Worm (Caenorhabditis elegans): Measurements from ENCODE around the gene ile-2.

The ile-2 gene

ce11 chrX:789848-790247 is 21.5 kb downstream of the ile-2 start:
- TF ChIP-seq mdl-1 (tag; optimal IDR thresholded peaks at IDR 0.05) (no peak), unc-62 (GFP tag; optimal IDR thresholded peaks at IDR 0.05) (no peak), nhr-237 (tag; optimal IDR thresholded peaks at IDR 0.05) (no peak), unc-130 (tag; optimal IDR thresholded peaks at IDR 0.05) (no peak), elt-3 (tag; optimal IDR thresholded peaks at IDR 0.05) (no peak), pqm-1 (tag; optimal IDR thresholded peaks at IDR 0.05) (no peak), egl-13 (tag; optimal IDR thresholded peaks at IDR 0.05) (no peak), pag-3 (tag; optimal IDR thresholded peaks at IDR 0.05; ENCODE audit: borderline replicate concordance, insufficient read depth) (no peak), skn-1 (tag; optimal IDR thresholded peaks at IDR 0.05) (no peak), nhr-77 (tag; optimal IDR thresholded peaks at IDR 0.05) (no peak), dpl-1 (GFP tag; optimal IDR thresholded peaks at IDR 0.05) (no peak), ceh-63 (GFP tag; optimal IDR thresholded peaks at IDR 0.05) (no peak), irx-1 (tag; optimal IDR thresholded peaks at IDR 0.05) (no peak), grh-1 (GFP tag; IDR thresholded peaks at IDR 0.05) (no peak), aha-1 (tag; optimal IDR thresholded peaks at IDR 0.05) (no peak)

- TF ChIP-seq ces-1 (GFP tag; optimal IDR thresholded peaks at IDR 0.05) (no peak), mep-1 (tag; optimal IDR thresholded peaks at IDR 0.05) (no peak), lin-35 (GFP tag; optimal IDR thresholded peaks at IDR 0.05) (no peak), sptf-1 (tag; optimal IDR thresholded peaks at IDR 0.05) (no peak), vab-15 (tag; optimal IDR thresholded peaks at IDR 0.05) (no peak), rnt-1 (tag; optimal IDR thresholded peaks at IDR 0.05) (no peak), alr-1 (tag; optimal IDR thresholded peaks at IDR 0.05; ENCODE audit: borderline replicate concordance) (no peak), elt-2 (tag; optimal IDR thresholded peaks at IDR 0.05) (no peak), aha-1 (tag; optimal IDR thresholded peaks at IDR 0.05) (no peak)
Measured at ce11 chrX:790593-790992, 22.2 kb downstream of the ile-2 start.

DNA sequence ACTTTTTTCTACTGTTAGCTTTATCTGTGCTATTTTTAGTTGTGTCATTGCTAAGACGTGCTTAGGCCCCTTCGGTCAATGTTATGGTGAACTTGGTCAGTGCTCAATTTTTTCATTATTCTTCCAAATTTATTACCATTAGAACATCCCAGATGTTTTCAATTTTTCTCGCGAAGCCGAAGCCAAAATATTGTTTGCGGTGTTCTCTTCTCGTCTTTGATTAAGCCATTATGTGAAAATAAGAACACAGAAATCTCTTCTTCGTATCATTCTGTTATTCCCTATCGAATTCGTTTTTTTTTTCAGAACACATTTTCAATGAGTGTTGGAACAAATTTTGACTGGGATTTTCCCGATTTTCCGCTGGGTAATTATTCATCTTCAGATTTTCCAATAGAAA is 34.1 kb downstream of the ile-2 start, which contains the start of gene gtr-1:
TSS of gene gtr-1 (plus strand) at position 301 of the 400 bp plus-strand sequence.
- no peak for TF ChIP-seq Y116A8C.19 (tag; optimal IDR thresholded peaks at IDR 0.05; ENCODE audit: borderline replicate concordance)
- TF ChIP-seq ceh-82 (tag; optimal IDR thresholded peaks at IDR 0.05): no peak
- TF ChIP-seq nhr-85 (tag): peak; percentile 12

DNA sequence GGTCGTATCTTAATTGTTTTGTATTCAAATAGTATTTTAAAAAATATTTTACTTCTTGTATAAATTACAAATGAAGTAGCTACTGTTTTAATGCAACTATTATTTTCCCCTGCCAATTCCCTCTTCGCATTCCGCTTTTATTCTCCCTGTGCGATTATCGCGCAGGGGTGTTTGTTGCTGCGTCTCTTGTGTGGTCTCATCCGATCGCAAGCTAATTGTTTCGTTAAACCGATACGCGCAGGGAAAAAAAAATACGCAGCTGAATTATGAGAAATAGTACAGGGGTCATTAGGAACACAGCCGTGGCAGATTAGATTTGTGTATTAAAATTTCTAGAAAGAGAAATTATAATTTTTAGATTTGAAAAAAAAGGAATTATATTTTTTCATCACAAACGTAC is 38.1 kb downstream of the ile-2 start:
- TF ChIP-seq lin-15B (tag; optimal IDR thresholded peaks at IDR 0.05) (peak; percentile 56), snu-23 (GFP tag; optimal IDR thresholded peaks at IDR 0.05) (peak; percentile 100), vab-15 (tag; optimal IDR thresholded peaks at IDR 0.05) (peak; percentile 82), tlp-1 (tag; optimal IDR thresholded peaks at IDR 0.05) (no peak), pag-3 (tag; optimal IDR thresholded peaks at IDR 0.05; ENCODE audit: borderline replicate concordance, insufficient read depth) (peak; percentile 55), unc-98 (GFP tag; IDR thresholded peaks at IDR 0.05) (peak; percentile 92), fkh-8 (tag; optimal IDR thresholded peaks at IDR 0.05) (peak; percentile 96), hpl-2 (GFP tag; optimal IDR thresholded peaks at IDR 0.05) (peak; percentile 97), mep-1 (tag; optimal IDR thresholded peaks at IDR 0.05) (peak; percentile 100), unc-62 (GFP tag; optimal IDR thresholded peaks at IDR 0.05) (no peak), nhr-237 (tag; optimal IDR thresholded peaks at IDR 0.05) (peak; percentile 98), snpc-4 (tag; optimal IDR thresholded peaks at IDR 0.05) (peak; percentile 94), ama-1 (optimal IDR thresholded peaks at IDR 0.05) (no peak), tbx-2 (tag; optimal IDR thresholded peaks at IDR 0.05) (peak; percentile 99), mdl-1 (tag; optimal IDR thresholded peaks at IDR 0.05) (peak in 1 of 2 experiments; percentile 95), nhr-85 (tag) (peak; percentile 97), hlh-4 (tag; optimal IDR thresholded peaks at IDR 0.05) (no peak), nhr-12 (tag; optimal IDR thresholded peaks at IDR 0.05) (peak; percentile 76), unc-130 (tag; optimal IDR thresholded peaks at IDR 0.05) (peak; percentile 96), ceh-82 (tag; optimal IDR thresholded peaks at IDR 0.05) (peak; percentile 99 to 100 (median 100)), lin-35 (GFP tag; optimal IDR thresholded peaks at IDR 0.05) (peak; percentile 72 to 93), F16B12.6 (tag; optimal IDR thresholded peaks at IDR 0.05) (peak; percentile 61), mef-2 (tag; optimal IDR thresholded peaks at IDR 0.05) (peak; percentile 93), grh-1 (GFP tag; IDR thresholded peaks at IDR 0.05) (peak; percentile 92), nhr-90 (tag; optimal IDR thresholded peaks at IDR 0.05; ENCODE audit: poor library complexity) (peak; percentile 100), sup-37 (GFP tag; optimal IDR thresholded peaks at IDR 0.05) (peak; percentile 88), nhr-28 (tag; optimal IDR thresholded peaks at IDR 0.05) (peak; percentile 79), ceh-8 (GFP tag; optimal IDR thresholded peaks at IDR 0.05) (peak; percentile 99), zip-4 (GFP tag; optimal IDR thresholded peaks at IDR 0.05) (peak; percentile 94), aly-2 (tag; optimal IDR thresholded peaks at IDR 0.05) (peak; percentile 93), fkh-4 (tag; optimal IDR thresholded peaks at IDR 0.05; ENCODE audit: borderline replicate concordance) (peak; percentile 89)
